Worm (Caenorhabditis elegans) whole organism, L4 larva: ENCODE measurements around the gene mpz-3.

Experiments
- F49E8.2 ChIP-seq: sonication (generic microtip); optimal IDR thresholded peaks from 2 replicates; lab custom pipeline; 2016; ENCODE audit warnings: missing compliant biosample characterization, mild to moderate bottlenecking, missing genetic modification characterization, borderline replicate concordance
- T20F7.1 ChIP-seq: fragments of 200-800 bp; sonication (Bioruptor generic); optimal IDR thresholded peaks from 2 replicates; lab custom pipeline; 2018; ENCODE audit warnings: mild to moderate bottlenecking, missing genetic modification characterization, missing compliant biosample characterization
- T26A8.4 ChIP-seq: fragments of 200-800 bp; sonication (Bioruptor generic); IDR thresholded peaks from 2 replicates; pipeline ENCODE4 v1.3.6; 2022; ENCODE audit warnings: missing genetic modification characterization, missing compliant biosample characterization
- aha-1 ChIP-seq: fragments of 150-350 bp; peaks from one replicate; lab custom pipeline; 2014; ENCODE audit warnings: missing biosample characterization, missing genetic modification characterization
- ama-1 ChIP-seq: fragments of 150-350 bp; optimal IDR thresholded peaks from 2 replicates; lab custom pipeline; 2014; ENCODE audit warnings: inconsistent platforms, mixed read lengths
- ceh-32 ChIP-seq: sonication (generic microtip); optimal IDR thresholded peaks from 2 replicates; lab custom pipeline; 2016; ENCODE audit warnings: mild to moderate bottlenecking, missing genetic modification characterization, missing compliant biosample characterization; ENCODE audit not compliant: poor library complexity
- ces-1 ChIP-seq: fragments of 150-350 bp; sonication (generic microtip); optimal IDR thresholded peaks from 4 replicates; lab custom pipeline; 2014; ENCODE audit warnings: missing biosample characterization, missing genetic modification reagents, missing genetic modification characterization
- daf-16 ChIP-seq, 3 experiments: sonication (generic microtip); optimal IDR thresholded peaks; 2 replicates each; lab custom pipeline; 2016 to 2017; ENCODE audit warnings: missing genetic modification characterization in 3 of 3, missing genetic modification reagents in 3 of 3, mild to moderate bottlenecking in 2 of 3, missing compliant biosample characterization in 2 of 3, missing biosample characterization in 1 of 3, moderate library complexity in 1 of 3
- dpl-1 ChIP-seq: fragments of 150-350 bp; optimal IDR thresholded peaks from 2 replicates; lab custom pipeline; 2014; ENCODE audit warnings: missing biosample characterization, missing genetic modification reagents, missing genetic modification characterization
- dve-1 ChIP-seq: sonication (generic microtip); optimal IDR thresholded peaks from 2 replicates; lab custom pipeline; 2017; ENCODE audit warnings: antibody characterized with exemption, mild to moderate bottlenecking, missing genetic modification characterization, missing compliant biosample characterization; ENCODE audit not compliant: insufficient read depth
- fos-1 ChIP-seq: fragments of 150-350 bp; optimal IDR thresholded peaks from 2 replicates; lab custom pipeline; 2014; ENCODE audit warnings: missing biosample characterization, missing genetic modification characterization
- hif-1 ChIP-seq, 2 experiments: sonication (generic microtip); optimal IDR thresholded peaks; 2 replicates each; lab custom pipeline; 2016 to 2017; ENCODE audit warnings: missing compliant biosample characterization in 2 of 2, missing genetic modification characterization in 2 of 2, missing genetic modification reagents in 2 of 2, missing genotype in 2 of 2, mild to moderate bottlenecking in 1 of 2
- hlh-11 ChIP-seq: fragments of 200-800 bp; sonication (Bioruptor generic); optimal IDR thresholded peaks from 2 replicates; lab custom pipeline; 2018; ENCODE audit warnings: mild to moderate bottlenecking, missing genetic modification characterization, missing compliant biosample characterization
- hlh-30 ChIP-seq: sonication (generic microtip); optimal IDR thresholded peaks from 2 replicates; lab custom pipeline; 2017; ENCODE audit warnings: antibody characterized with exemption, mild to moderate bottlenecking, missing genetic modification characterization, missing compliant biosample characterization; ENCODE audit not compliant: insufficient read depth
- hmg-1.1 ChIP-seq: fragments of 200-800 bp; sonication (Bioruptor generic); IDR thresholded peaks from 2 replicates; pipeline ENCODE4 v1.3.6; 2022; ENCODE audit warnings: missing genetic modification reagents, missing genetic modification characterization, missing compliant biosample characterization
- lin-29 ChIP-seq: fragments of 200-800 bp; sonication (Bioruptor generic); IDR thresholded peaks from 2 replicates; pipeline ENCODE4 v1.3.6; 2022; ENCODE audit warnings: missing genetic modification reagents, missing genetic modification characterization, missing compliant biosample characterization
- lsy-2 ChIP-seq, 2 experiments: fragments of 150-350 bp in 1 of 2; sonication (generic microtip) in 1 of 2; optimal IDR thresholded peaks; 2 replicates each; lab custom pipeline; 2014 to 2017; ENCODE audit warnings: missing biosample characterization in 2 of 2, missing genetic modification characterization in 2 of 2
- madf-5 ChIP-seq, 2 experiments: fragments of 200-800 bp; sonication (Bioruptor generic); IDR thresholded peaks; 2 replicates each; pipeline ENCODE4 v1.3.6; 2022; ENCODE audit warnings: missing compliant biosample characterization in 2 of 2, missing genetic modification characterization in 2 of 2
- mdl-1 ChIP-seq, 2 experiments: fragments of 150-350 bp in 1 of 2; sonication (generic microtip) in 1 of 2; optimal IDR thresholded peaks; 2 replicates each; lab custom pipeline; 2014 to 2017; ENCODE audit warnings: missing biosample characterization in 2 of 2, missing genetic modification characterization in 2 of 2
- mep-1 ChIP-seq: fragments of 150-350 bp; sonication (generic microtip); optimal IDR thresholded peaks from 3 replicates; lab custom pipeline; 2014; ENCODE audit warnings: missing biosample characterization, missing genetic modification characterization
- mes-2 ChIP-seq: sonication (generic microtip); optimal IDR thresholded peaks from 2 replicates; lab custom pipeline; 2016; ENCODE audit warnings: missing genotype, mild to moderate bottlenecking, missing genetic modification characterization, missing compliant biosample characterization; ENCODE audit not compliant: poor library complexity, severe bottlenecking
- mxl-3 ChIP-seq: fragments of 200-800 bp; sonication (Bioruptor generic); optimal IDR thresholded peaks from 2 replicates; lab custom pipeline; 2018; ENCODE audit warnings: mild to moderate bottlenecking, missing genetic modification characterization, missing compliant biosample characterization
- nhr-28 ChIP-seq: fragments of 150-350 bp; optimal IDR thresholded peaks from 2 replicates; lab custom pipeline; 2014; ENCODE audit warnings: missing biosample characterization, missing genetic modification characterization
- nhr-48 ChIP-seq: sonication (generic microtip); optimal IDR thresholded peaks from 2 replicates; lab custom pipeline; 2016; ENCODE audit warnings: mild to moderate bottlenecking, missing genetic modification characterization, missing compliant biosample characterization
- nhr-6 ChIP-seq: fragments of 150-350 bp; optimal IDR thresholded peaks from 2 replicates; lab custom pipeline; 2014; ENCODE audit warnings: missing biosample characterization, missing genetic modification characterization
- pha-4 ChIP-seq, 2 experiments: fragments of 150-350 bp in 1 of 2; fragments of 200-800 bp in 1 of 2; sonication (Bioruptor generic) in 1 of 2; IDR thresholded peaks in 1 of 2; optimal IDR thresholded peaks in 1 of 2; 2 replicates each; pipeline versions ENCODE4 v1.3.6 to Lab custom; 2014 to 2022; ENCODE audit warnings: missing genetic modification characterization in 2 of 2, missing genetic modification reagents in 2 of 2, missing biosample characterization in 1 of 2, missing compliant biosample characterization in 1 of 2
- rbr-2 ChIP-seq: sonication (generic microtip); optimal IDR thresholded peaks from 2 replicates; lab custom pipeline; 2016; ENCODE audit warnings: missing genotype, missing genetic modification characterization, missing compliant biosample characterization
- saeg-2 ChIP-seq: fragments of 200-800 bp; sonication (Bioruptor generic); IDR thresholded peaks from 2 replicates; pipeline ENCODE4 v1.3.6; 2022; ENCODE audit warnings: missing genetic modification reagents, missing genetic modification characterization, missing compliant biosample characterization
- spr-1 ChIP-seq: sonication (generic microtip); optimal IDR thresholded peaks from 2 replicates; lab custom pipeline; 2016; ENCODE audit warnings: mild to moderate bottlenecking, missing genetic modification characterization, missing compliant biosample characterization
- tra-1 ChIP-seq: fragments of 200-800 bp; sonication (Bioruptor generic); IDR thresholded peaks from 2 replicates; pipeline ENCODE4 v1.3.6; 2022; ENCODE audit warnings: missing genetic modification reagents, missing genetic modification characterization, missing compliant biosample characterization
- zip-11 ChIP-seq: fragments of 200-800 bp; sonication (Bioruptor generic); IDR thresholded peaks from 2 replicates; pipeline ENCODE4 v1.3.6; 2022; ENCODE audit warnings: missing genetic modification characterization, missing compliant biosample characterization
- zip-2 ChIP-seq: fragments of 150-350 bp; optimal IDR thresholded peaks from 2 replicates; lab custom pipeline; 2014; ENCODE audit warnings: missing biosample characterization, missing genetic modification characterization

mpz-3 gene

DNA sequence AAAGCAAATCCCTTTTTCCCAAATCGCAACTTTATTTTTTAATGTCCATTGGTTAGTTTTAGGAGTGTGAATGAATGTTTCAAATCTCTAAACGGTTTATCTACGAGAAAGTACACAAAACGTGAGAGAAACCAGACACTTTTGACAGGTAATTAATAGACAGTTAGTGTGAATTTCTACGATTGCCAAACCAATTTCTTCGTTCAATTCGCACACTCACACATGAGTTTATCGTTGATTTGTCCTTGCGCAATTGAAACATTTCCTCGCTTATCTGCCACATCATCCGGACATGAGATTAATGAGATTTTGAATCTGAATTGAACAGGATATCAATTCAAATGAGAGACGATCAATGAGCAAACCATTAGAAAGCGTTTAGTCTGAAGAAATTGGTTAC lies 45.1 kb upstream of the mpz-3 start:
- TF ChIP-seq ces-1 (no peak), ama-1 (lab: Kevin White, UChicago) (no peak)

DNA sequence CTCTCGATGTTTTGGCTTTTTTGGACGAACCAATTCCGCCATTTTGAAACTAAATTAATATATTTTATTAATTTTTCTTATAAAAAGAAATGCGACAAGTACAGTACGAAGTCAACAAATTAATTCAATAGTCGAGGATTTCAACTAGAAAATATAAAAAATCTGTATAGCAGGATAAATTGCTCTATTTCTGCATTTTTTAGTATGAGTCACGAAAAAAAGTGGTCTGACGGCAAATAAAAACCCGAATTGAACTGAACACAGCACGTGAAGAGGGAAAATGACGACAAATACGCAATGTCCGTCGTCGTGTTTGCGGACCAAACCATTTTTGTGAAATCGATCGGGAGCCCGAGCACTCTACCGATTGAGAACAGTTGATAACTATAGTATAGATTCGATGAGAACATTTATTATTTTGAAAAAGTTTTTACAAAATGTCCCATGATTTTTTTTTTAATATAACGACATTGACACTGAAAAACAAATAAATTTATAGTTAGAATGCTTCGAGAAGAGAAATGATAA lies 44.2 kb upstream of the mpz-3 start, which contains the start of gene epg-5:
TSS of gene epg-5 (minus strand) at position 51 of the 528 bp plus-strand sequence.
- TF ChIP-seq dve-1 (tag; lab: Kevin White, UChicago) (peak; percentile 15), mxl-3 (GFP tag; lab: Kevin White, UChicago) (peak; percentile 36), hif-1 (tag; optimal IDR thresholded peaks at IDR 0.05; lab: Kevin White, UChicago) (peak in 1 of 2 experiments; percentile 4), zip-11 (GFP tag; lab: Robert Waterston, UW) (no peak), lsy-2 (tag; optimal IDR thresholded peaks at IDR 0.05; lab: Kevin White, UChicago) (peak in 1 of 2 experiments; percentile 38), hmg-1.1 (GFP tag; lab: Robert Waterston, UW) (0 out of 2 replicates have a peak, but pooled peaks have one; percentile 27), nhr-48 (no peak), saeg-2 (GFP tag; lab: Robert Waterston, UW) (no peak), nhr-28 (peak; percentile 32), tra-1 (no peak), hlh-11 (tag; lab: Kevin White, UChicago) (peak; percentile 43), mep-1 (peak; percentile 55), aha-1 (tag; lab: Kevin White, UChicago) (peak; percentile 62), dpl-1 (GFP tag; lab: Kevin White, UChicago) (peak; percentile 6), mdl-1 (tag; optimal IDR thresholded peaks at IDR 0.05; lab: Kevin White, UChicago) (peak in 1 of 2 experiments; percentile 53), mes-2 (tag; lab: Kevin White, UChicago) (peak; percentile 46), ama-1 (lab: Kevin White, UChicago) (no peak), T26A8.4 (no peak), hlh-30 (peak; percentile 83)

DNA sequence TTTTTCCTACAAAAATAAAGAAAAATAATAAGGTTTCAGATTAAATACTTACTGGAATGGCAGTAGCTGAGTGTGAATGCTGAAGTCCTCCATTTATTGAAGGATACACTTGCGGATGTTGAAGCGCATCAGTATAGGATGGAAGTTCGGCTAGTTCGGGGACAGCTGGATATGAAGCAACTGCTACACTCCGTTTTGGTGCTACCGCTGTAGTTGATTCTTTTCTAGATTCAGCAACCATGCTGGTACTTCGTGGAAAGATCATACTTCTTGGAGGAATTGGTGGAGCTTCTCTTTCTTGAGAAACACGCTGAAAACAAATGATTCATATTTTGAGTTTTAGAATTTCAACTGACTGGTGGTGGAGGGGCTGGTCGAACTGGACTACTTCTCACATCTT lies 43.4 kb upstream of the mpz-3 start:
- TF ChIP-seq ceh-32 (tag; lab: Kevin White, UChicago): no peak
- peak; percentile 96 for TF ChIP-seq aha-1 (tag; lab: Kevin White, UChicago)

DNA sequence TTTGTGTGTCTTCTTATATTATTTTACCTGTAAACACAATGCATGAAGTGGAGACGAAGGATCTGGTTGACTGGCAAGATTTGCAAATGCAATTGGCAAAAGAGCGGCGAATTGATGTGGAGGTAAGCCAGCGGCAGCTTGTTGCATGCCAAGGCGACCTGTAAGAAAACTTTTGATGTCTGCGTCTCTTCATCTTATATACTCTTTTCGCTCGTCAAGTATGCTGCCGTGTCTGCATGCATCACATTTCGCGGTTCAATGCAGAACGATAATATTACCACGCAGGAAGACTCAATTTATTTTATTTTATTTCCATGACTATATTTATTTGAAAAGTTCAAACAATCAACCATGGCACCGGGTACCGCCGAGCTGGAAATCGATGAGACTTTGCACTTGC lies 35.8 kb upstream of the mpz-3 start, which contains the start of gene vps-33.2:
TSS of gene vps-33.2 (plus strand) at position 244 of the 400 bp plus-strand sequence.
- peak; percentile 10 for TF ChIP-seq hlh-11 (tag; lab: Kevin White, UChicago)
- peak; percentile 70 for TF ChIP-seq mes-2 (tag; lab: Kevin White, UChicago)
- peak; percentile 20 for TF ChIP-seq F49E8.2 (tag; lab: Kevin White, UChicago)
- TF ChIP-seq hlh-30: no peak
- peak; percentile 17 for TF ChIP-seq spr-1
- TF ChIP-seq zip-2 (tag; lab: Kevin White, UChicago): no peak
- no peak for TF ChIP-seq madf-5 (GFP tag; IDR thresholded peaks at IDR 0.05; lab: Robert Waterston, UW)
- TF ChIP-seq hif-1 (tag; optimal IDR thresholded peaks at IDR 0.05; lab: Kevin White, UChicago): no peak
- TF ChIP-seq aha-1 (tag; lab: Kevin White, UChicago): peak; percentile 21
- TF ChIP-seq daf-16 (GFP tag; optimal IDR thresholded peaks at IDR 0.05; lab: Kevin White, UChicago): no peak
- TF ChIP-seq daf-16 (tag; optimal IDR thresholded peaks at IDR 0.05; lab: Kevin White, UChicago): no peak
- no peak for TF ChIP-seq zip-11 (GFP tag; lab: Robert Waterston, UW)
- TF ChIP-seq ceh-32 (tag; lab: Kevin White, UChicago): no peak
- TF ChIP-seq pha-4 (GFP tag; IDR thresholded peaks at IDR 0.05; lab: Robert Waterston, UW): no peak
- no peak for TF ChIP-seq pha-4 (tag; optimal IDR thresholded peaks at IDR 0.05; lab: Kevin White, UChicago)
- peak; percentile 50 for TF ChIP-seq hmg-1.1 (GFP tag; lab: Robert Waterston, UW)
- peak in 1 of 2 experiments; percentile 34 for TF ChIP-seq lsy-2 (tag; optimal IDR thresholded peaks at IDR 0.05; lab: Kevin White, UChicago)
- TF ChIP-seq nhr-6 (tag; lab: Kevin White, UChicago): peak; percentile 35
- no peak for TF ChIP-seq T26A8.4
- TF ChIP-seq lin-29: no peak
- TF ChIP-seq dve-1 (tag; lab: Kevin White, UChicago): peak; percentile 19
- no peak for TF ChIP-seq fos-1 (tag; lab: Kevin White, UChicago)
- no peak for TF ChIP-seq ces-1
- TF ChIP-seq rbr-2: peak; percentile 14
- no peak for TF ChIP-seq ama-1 (lab: Kevin White, UChicago)
- no peak for TF ChIP-seq T20F7.1 (GFP tag; lab: Kevin White, UChicago)
- TF ChIP-seq mep-1: peak; percentile 1
